Worm (Caenorhabditis elegans) whole organism, midembryonic: ENCODE measurements around the gene dhs-12.

ENCODE experiments used
- T22C8.4 ChIP-seq: fragments of 200-800 bp; sonication (Bioruptor generic); IDR thresholded peaks from 2 replicates; pipeline ENCODE4 v1.3.6; 2022; ENCODE audit warnings: missing genetic modification characterization, missing compliant biosample characterization
- cog-1 ChIP-seq: sonication (generic microtip); optimal IDR thresholded peaks from 2 replicates; lab custom pipeline; 2016; ENCODE audit warnings: missing genetic modification characterization, missing compliant biosample characterization
- flt-1 ChIP-seq: fragments of 200-800 bp; sonication (Bioruptor generic); IDR thresholded peaks from 2 replicates; pipeline ENCODE4 v1.3.6; 2022; ENCODE audit warnings: missing genetic modification characterization, missing compliant biosample characterization
- klf-2 ChIP-seq: fragments of 200-800 bp; sonication (Bioruptor generic); conservative IDR thresholded peaks from 2 replicates; pipeline ENCODE4 v1.3.6; 2022; ENCODE audit warnings: missing genetic modification reagents, missing genetic modification characterization, missing compliant biosample characterization
- med-1 ChIP-seq: sonication (generic microtip); optimal IDR thresholded peaks from 2 replicates; lab custom pipeline; 2017; ENCODE audit warnings: missing genetic modification characterization, mild to moderate bottlenecking, missing compliant biosample characterization, antibody characterized with exemption, missing genetic modification reagents; ENCODE audit not compliant: insufficient read depth
- ref-1 ChIP-seq: fragments of 200-800 bp; sonication (Bioruptor generic); conservative IDR thresholded peaks from 2 replicates; pipeline ENCODE4 v1.3.6; 2022; ENCODE audit warnings: missing genetic modification reagents, missing genetic modification characterization, missing compliant biosample characterization
- tab-1 ChIP-seq: fragments of 200-800 bp; sonication (Bioruptor generic); IDR thresholded peaks from 2 replicates; pipeline ENCODE4 v1.3.6; 2022; ENCODE audit warnings: missing genetic modification characterization, missing compliant biosample characterization
- ztf-23 ChIP-seq: fragments of 200-800 bp; sonication (Bioruptor generic); IDR thresholded peaks from 2 replicates; pipeline ENCODE4 v1.3.6; 2022; ENCODE audit warnings: missing genetic modification reagents, missing genetic modification characterization, missing compliant biosample characterization
- ztf-29 ChIP-seq: fragments of 200-800 bp; sonication (Bioruptor generic); IDR thresholded peaks from 2 replicates; pipeline ENCODE4 v1.3.6; 2022; ENCODE audit warnings: missing genetic modification reagents, missing genetic modification characterization, missing compliant biosample characterization

dhs-12 gene

DNA sequence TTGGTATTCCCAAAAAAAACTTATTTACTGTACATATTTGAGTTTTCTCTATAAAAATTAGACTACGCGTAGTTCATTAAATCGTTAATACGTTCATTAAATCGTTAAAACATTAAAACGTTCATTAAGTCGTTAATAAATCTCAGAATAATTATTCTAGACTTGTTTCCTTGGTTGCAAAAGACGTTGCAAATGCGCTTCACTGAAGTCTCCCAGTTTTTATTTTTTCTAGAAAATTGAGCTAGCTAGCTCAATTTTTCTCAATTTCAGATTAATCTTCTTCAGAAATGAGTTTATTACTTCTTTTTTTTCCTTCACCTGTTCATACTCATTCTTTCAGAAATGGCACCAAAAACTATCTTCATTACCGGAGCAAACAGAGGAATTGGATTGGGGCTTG, 2.7 kb downstream of the dhs-12 start:
- TF ChIP-seq ztf-23 (GFP tag; lab: Robert Waterston, UW) (no peak), ref-1 (no peak), T22C8.4 (no peak), tab-1 (GFP tag; lab: Robert Waterston, UW) (no peak), cog-1 (tag; lab: Kevin White, UChicago) (no peak), flt-1 (no peak), klf-2 (GFP tag; lab: Robert Waterston, UW) (no peak), med-1 (GFP tag; lab: Kevin White, UChicago) (no peak), ztf-29 (no peak)

DNA sequence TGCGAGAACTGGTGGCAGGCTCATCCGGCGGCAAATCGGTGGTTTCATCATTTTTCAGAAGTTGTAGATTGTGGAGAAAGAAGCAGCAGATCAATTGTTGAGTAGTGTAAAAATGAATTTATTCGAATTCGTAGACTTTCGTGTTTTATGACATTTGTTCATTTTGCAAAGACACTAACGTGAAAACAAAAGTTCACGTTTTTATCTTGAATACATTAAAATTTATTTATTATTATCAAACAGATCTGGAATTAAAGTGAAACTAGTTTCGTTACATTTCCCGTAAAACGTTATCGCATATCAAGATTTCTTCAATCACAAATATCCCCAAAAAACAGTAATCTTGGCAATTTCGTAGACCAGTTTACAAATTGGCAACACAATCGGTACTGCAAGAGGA, 4.6 kb downstream of the dhs-12 start, which contains the start of gene T14G10.8:
Gene T14G10.8 (minus strand): TSS at position 101 of the 400 bp plus-strand sequence.
- TF ChIP-seq T22C8.4, result no peak
- TF ChIP-seq ref-1, result no peak
- no peak for TF ChIP-seq cog-1 (tag; lab: Kevin White, UChicago)
- no peak for TF ChIP-seq klf-2 (GFP tag; lab: Robert Waterston, UW)

DNA sequence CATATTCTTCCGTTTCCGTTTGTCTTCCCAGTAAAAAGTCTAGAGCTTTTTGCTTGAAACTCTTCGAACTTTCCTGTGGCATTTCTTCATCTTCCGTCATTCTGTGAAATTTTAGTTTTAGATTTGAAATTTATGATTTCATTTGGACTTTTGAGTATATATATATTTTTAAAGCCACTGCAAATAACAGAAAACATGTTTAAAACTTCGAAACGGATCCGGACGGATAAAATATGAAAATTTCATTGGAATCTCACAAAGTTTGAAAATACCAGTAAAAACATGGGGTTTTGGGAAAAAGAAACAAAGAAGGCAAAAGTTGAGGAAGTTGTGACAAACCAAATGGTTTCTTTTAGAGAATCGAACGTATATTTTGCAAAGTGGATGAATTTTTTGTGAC, 6.7 kb downstream of the dhs-12 start, which contains the start of gene pigs-1:
Gene pigs-1 (minus strand): TSS at position 101 of the 400 bp plus-strand sequence.
- TF ChIP-seq cog-1 (tag; lab: Kevin White, UChicago) (no peak), T22C8.4 (no peak), ztf-23 (GFP tag; lab: Robert Waterston, UW) (no peak), med-1 (GFP tag; lab: Kevin White, UChicago) (no peak), flt-1 (no peak), ref-1 (no peak), ztf-29 (no peak), tab-1 (GFP tag; lab: Robert Waterston, UW) (no peak)

DNA sequence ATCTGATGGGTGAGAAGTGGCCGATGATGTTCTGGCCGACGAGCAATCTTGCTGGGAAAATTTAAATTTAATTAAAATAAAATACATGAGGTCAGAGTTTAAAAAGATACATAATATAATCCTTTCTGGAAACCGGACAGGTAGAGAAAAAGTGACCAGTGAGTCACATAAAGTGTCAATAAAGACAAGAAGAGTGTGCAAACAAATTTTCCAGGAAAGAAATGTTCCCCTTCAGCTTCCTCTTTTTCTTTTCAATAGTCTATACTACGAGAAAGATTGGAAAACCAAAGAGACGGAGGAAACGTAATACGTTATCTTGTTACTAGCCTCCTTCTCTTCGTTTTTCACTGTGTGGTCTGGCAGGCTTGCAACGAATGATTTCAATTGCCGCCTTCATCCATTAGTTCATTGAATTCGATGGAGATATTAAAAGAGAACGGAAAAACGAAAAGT, 8.3 kb downstream of the dhs-12 start, which contains the start of gene tsp-12:
Gene tsp-12 (minus strand): TSS at position 51 of the 453 bp plus-strand sequence.
- TF ChIP-seq T22C8.4 (no peak), klf-2 (GFP tag; lab: Robert Waterston, UW) (no peak), cog-1 (tag; lab: Kevin White, UChicago) (no peak), flt-1 (no peak), ref-1 (no peak), ztf-29 (no peak), med-1 (GFP tag; lab: Kevin White, UChicago) (no peak), ztf-23 (GFP tag; lab: Robert Waterston, UW) (no peak), tab-1 (GFP tag; lab: Robert Waterston, UW) (no peak)

DNA sequence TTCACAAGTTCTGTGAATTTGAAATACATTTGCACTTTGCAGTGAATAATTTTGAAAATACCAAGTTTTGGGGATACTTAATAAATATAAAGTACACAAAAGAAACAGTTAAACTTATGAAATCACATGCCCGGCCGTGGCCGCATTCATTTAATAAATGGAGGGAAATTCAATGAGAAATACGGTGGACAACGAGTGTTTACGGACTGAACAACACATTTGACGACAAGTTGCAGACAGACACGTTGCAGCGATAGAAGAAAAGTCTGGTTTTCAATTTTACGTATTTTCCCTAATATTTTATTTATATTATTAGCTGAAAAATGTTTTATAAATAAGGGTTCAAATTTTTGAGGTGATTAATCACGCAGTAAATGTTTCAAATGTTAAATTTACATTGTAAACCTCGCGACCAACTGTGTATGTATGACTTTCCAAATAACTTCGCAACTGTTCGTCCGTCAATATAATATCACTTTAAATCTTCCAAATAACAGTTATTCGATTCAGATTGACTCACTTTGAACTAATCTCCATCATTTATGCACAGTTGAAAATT, 9.3 kb downstream of the dhs-12 start, which contains the start of gene copg-1:
Gene copg-1 (plus strand): TSS at position 509 of the 559 bp plus-strand sequence.
- no peak for TF ChIP-seq T22C8.4
- TF ChIP-seq tab-1 (GFP tag; lab: Robert Waterston, UW), result no peak
- no peak for TF ChIP-seq med-1 (GFP tag; lab: Kevin White, UChicago)
- TF ChIP-seq cog-1 (tag; lab: Kevin White, UChicago), result no peak
- TF ChIP-seq ztf-29, result no peak
- TF ChIP-seq flt-1, result no peak

DNA sequence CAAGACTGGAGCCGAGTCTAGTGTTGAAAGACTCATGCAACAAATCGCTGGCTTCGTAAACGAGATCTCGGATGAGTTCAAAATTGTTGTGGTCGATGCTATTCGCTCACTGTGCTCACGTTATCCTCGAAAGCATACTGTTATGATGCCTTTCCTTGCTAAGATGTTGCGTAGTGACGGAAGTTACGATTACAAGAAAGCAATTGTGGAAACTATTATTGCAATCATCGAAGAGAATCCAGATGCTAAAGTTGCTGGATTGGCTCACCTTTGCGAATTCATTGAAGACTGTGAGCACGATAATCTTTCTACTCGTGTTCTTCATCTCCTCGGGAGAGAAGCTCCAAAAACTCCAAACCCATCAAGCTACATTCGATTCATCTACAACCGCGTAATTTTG, 11.2 kb downstream of the dhs-12 start:
- TF ChIP-seq klf-2 (GFP tag; lab: Robert Waterston, UW) (no peak), ztf-29 (no peak), ztf-23 (GFP tag; lab: Robert Waterston, UW) (no peak), flt-1 (no peak), ref-1 (no peak)

DNA sequence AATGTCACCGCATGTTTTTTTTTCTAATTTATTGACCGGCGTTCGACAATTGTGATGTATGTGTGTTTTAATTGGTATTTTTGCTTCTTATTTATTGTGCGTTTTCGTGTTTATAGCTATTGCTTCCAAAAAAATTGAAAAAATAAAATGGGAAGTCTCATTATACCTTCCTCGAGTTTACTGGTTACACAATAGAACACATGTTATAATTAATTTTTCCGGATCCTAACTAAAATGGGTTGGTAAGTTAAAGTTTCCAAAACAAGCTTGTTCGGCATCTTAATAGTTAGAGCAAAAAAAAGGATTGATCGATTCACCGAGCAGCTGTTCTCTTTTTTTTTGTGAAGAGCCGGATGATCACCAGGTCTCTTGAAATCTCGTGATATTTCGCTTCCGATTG, 13.2 kb downstream of the dhs-12 start, which contains the start of gene ttr-54:
Gene ttr-54 (plus strand): TSS at position 301 of the 400 bp plus-strand sequence.
- TF ChIP-seq ref-1 (no peak), ztf-23 (GFP tag; lab: Robert Waterston, UW) (no peak), klf-2 (GFP tag; lab: Robert Waterston, UW) (no peak), ztf-29 (no peak), T22C8.4 (no peak), med-1 (GFP tag; lab: Kevin White, UChicago) (no peak), cog-1 (tag; lab: Kevin White, UChicago) (no peak)

DNA sequence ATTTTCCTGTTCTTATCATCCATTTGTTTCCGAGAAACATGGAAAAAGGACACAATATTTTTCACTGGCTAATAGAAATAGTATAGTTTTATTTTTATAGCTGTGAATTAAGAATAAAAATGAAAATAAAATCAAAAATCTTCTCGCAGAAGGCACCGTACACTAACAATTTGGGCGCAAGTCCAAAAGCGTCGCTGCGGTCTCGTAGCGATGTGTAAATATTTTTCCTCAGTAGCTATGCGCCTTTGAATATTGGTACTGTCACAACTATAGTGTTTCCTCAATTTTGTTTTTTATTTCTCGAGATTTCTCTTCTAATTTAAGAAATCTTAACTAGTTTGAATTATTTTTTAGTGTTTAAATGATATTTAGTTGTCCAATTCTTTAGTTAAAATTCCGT, 14.8 kb downstream of the dhs-12 start:
- TF ChIP-seq ztf-23 (GFP tag; lab: Robert Waterston, UW) (no peak), T22C8.4 (no peak)

DNA sequence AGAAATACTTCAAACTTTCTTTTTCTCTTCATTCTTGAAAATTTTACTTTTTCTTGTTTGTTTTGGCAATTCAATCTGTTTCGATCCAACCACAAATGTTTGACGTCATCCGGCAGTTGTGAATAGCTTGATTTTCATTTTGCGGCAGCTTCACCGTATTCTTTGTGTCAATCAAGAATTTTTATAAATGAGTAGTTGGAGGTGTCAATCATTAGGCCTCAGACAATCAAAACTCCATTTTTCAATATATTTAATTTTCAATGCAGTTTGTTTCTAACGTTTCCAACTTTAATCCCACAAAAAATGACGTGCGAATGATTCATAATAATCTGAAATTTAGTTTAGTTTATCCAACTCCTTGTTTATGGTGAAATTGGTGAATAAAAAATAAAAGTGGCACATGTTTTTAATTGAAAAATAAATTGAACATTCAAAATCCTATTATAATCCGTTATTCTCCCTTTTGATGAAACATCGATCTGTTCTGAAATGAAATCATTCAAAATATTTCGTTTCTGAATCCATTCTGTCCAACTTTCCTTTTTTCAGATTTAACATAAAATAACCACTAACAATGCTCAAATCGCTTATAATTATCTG, 15.3 kb downstream of the dhs-12 start, which contains the start of gene ttr-53:
Gene ttr-53 (plus strand): TSS at position 550 of the 600 bp plus-strand sequence.
- TF ChIP-seq flt-1 (no peak), cog-1 (tag; lab: Kevin White, UChicago) (no peak), klf-2 (GFP tag; lab: Robert Waterston, UW) (no peak), ref-1 (no peak), ztf-29 (no peak), T22C8.4 (no peak), med-1 (GFP tag; lab: Kevin White, UChicago) (no peak), tab-1 (GFP tag; lab: Robert Waterston, UW) (no peak), ztf-23 (GFP tag; lab: Robert Waterston, UW) (no peak)

DNA sequence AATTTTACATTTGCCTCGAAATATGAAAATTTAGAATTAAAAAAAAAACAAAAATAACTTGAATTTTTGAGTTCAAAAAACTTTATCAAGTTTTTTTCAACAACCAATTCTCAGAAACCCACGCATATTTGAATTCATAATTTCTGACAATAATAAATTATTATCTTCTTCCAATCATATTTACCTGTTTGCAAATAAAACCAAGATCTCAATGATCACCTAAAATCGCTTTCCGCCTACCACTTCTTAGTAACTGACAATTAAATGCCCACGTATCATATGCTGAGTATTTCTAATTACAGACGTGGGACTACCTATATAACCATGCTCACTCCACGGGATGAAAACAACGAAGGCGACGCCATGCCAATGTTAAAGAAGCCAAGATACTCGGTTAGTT, 19.5 kb downstream of the dhs-12 start, which contains the start of gene pps-1:
Gene pps-1 (plus strand): TSS at position 301 of the 400 bp plus-strand sequence.
- no peak for TF ChIP-seq flt-1
- no peak for TF ChIP-seq T22C8.4
- TF ChIP-seq med-1 (GFP tag; lab: Kevin White, UChicago), result no peak
- TF ChIP-seq klf-2 (GFP tag; lab: Robert Waterston, UW), result no peak
